Fruit fly (Drosophila melanogaster): Measurements from ENCODE around the gene CG31365.

CG31365 gene

dm6 chr3R:23119873-23120272 is 6.3 kb downstream of the CG31365 start:
- TF ChIP-seq Dll (optimal IDR thresholded peaks at IDR 0.05) (no peak), EcR (GFP tag; optimal IDR thresholded peaks at IDR 0.05) (no peak), psq (optimal IDR thresholded peaks at IDR 0.05) (no peak), pan (optimal IDR thresholded peaks at IDR 0.05) (no peak), CG8478 (optimal IDR thresholded peaks at IDR 0.05) (no peak), usp (GFP tag; optimal IDR thresholded peaks at IDR 0.05) (no peak)

dm6 chr3R:23117683-23118470 is 8.3 kb downstream of the CG31365 start, which contains the start of the genes Rassf and CenB1A:
Gene Rassf (minus strand): TSS chr3R:23117931.
Gene CenB1A (plus strand): TSS chr3R:23118400.
- TF ChIP-seq pan (optimal IDR thresholded peaks at IDR 0.05) (no peak), Dll (optimal IDR thresholded peaks at IDR 0.05) (no peak), CG8478 (optimal IDR thresholded peaks at IDR 0.05) (no peak), usp (GFP tag; optimal IDR thresholded peaks at IDR 0.05) (no peak), EcR (GFP tag; optimal IDR thresholded peaks at IDR 0.05) (no peak), psq (optimal IDR thresholded peaks at IDR 0.05) (no peak)

DNA sequence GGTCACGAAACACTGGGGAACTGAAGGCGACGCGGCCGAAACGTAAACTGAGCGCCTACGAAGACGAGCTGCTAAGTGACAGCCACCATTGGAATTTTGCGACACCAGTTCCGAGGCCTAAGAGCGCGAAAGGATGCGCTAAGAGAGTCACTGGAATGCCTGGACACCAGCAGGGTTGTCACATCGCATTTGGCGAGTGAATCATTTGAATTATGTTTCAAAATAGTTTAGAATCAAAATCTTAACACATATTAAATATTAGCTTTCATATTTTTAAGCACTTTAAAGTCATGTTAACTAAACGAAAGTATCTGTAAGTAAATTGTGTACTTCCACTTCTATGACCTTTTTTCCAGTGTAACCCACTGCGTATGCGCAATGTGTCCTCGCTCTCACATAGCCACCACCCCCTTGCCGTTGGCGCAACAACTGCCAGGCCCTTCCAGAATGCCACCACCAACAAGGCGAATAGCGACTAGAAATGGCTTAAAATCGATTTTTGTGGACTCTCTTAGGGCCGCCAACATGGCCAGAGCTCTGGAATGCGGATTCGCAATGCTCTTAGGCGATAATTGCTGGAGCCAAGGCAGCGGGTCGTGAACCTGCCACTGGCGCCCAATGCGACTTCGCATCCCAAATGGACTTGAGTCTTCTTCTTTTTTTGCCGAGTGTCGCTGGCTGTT is 13.4 kb downstream of the CG31365 start, which contains the start of gene Cow:
Gene Cow (minus strand): TSS at position 51 of the 683 bp plus-strand sequence.
- TF ChIP-seq Dll (optimal IDR thresholded peaks at IDR 0.05) (no peak), CG8478 (optimal IDR thresholded peaks at IDR 0.05) (no peak), EcR (GFP tag; optimal IDR thresholded peaks at IDR 0.05) (no peak), usp (GFP tag; optimal IDR thresholded peaks at IDR 0.05) (no peak), pan (optimal IDR thresholded peaks at IDR 0.05) (no peak), psq (optimal IDR thresholded peaks at IDR 0.05) (no peak)

DNA sequence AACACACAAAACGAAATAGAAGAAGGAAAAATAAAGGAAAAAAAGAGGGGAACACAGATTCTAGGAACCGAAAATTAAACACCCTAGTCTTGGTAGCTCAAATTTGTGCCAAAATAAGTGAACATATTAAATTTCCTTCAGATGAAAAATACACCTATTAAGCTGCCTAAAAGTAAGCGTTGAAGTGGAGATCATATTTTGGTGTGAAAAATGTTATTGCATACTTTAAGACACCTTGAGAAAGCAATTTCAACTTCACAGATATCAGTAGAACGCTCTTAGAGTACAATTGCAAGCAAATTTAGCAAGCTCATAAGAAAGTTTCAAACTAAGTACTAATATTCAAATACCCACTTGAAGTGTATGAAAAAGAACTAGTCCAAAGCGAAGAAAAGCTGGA is 15.5 kb downstream of the CG31365 start:
- TF ChIP-seq CG8478 (optimal IDR thresholded peaks at IDR 0.05) (no peak), usp (GFP tag; optimal IDR thresholded peaks at IDR 0.05) (no peak), EcR (GFP tag; optimal IDR thresholded peaks at IDR 0.05) (no peak), Dll (optimal IDR thresholded peaks at IDR 0.05) (no peak), psq (optimal IDR thresholded peaks at IDR 0.05) (no peak), pan (optimal IDR thresholded peaks at IDR 0.05) (no peak)

DNA sequence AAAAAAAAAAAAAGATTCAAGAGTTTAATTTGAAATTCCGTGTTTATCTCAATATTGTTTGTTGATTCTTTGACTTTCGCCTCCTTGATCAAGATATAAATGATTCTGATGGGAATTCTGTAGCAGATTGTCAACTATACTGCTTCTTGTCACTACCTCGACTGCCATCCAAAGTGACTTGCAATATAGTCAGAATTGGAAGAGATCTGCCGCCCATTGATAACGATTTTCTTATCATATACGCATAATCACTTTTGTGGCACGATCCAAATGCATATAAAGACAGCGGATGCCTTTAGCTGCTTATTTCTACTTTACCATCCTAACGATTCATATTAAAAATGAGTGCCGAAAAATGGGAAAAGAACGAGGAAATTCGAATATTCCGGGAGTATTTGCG is 27.0 kb downstream of the CG31365 start, which contains the start of gene CG6738:
Gene CG6738 (plus strand): TSS at position 301 of the 400 bp plus-strand sequence.
- TF ChIP-seq psq (optimal IDR thresholded peaks at IDR 0.05) (no peak), pan (optimal IDR thresholded peaks at IDR 0.05) (no peak), EcR (GFP tag; optimal IDR thresholded peaks at IDR 0.05) (no peak), usp (GFP tag; optimal IDR thresholded peaks at IDR 0.05) (no peak), Dll (optimal IDR thresholded peaks at IDR 0.05) (no peak), CG8478 (optimal IDR thresholded peaks at IDR 0.05) (no peak)

DNA sequence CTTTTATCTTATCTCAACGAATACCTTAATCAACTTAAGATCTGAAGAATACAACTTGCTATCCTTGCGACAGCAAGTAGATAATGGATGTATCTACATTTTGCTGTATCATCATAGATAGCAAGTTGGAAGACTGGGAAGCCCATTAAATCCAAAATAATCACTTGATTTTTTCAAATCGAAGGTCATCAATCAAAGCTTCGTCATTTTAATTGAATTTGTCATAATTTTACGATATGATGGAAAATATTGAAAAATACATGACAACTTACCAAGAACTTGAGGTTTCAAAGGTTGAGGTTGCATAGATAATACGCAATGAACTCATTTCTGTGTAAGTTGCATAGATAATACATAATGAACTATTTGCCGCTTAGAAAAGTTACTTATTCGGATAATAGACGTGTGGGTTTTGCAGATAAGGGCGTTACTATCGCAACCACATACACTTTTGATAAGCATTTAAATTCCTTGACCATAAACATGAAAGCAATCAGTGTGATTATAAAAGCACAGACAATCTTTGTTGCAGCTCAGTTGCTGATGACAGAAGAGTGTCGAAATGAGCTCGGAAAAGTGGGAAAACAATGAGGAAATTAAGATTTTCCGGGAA is 28.9 kb downstream of the CG31365 start, which contains the start of gene CG6733:
Gene CG6733 (plus strand): TSS at position 532 of the 613 bp plus-strand sequence.
- TF ChIP-seq psq (optimal IDR thresholded peaks at IDR 0.05) (no peak), pan (optimal IDR thresholded peaks at IDR 0.05) (no peak)

- TF ChIP-seq pan (optimal IDR thresholded peaks at IDR 0.05) (no peak), usp (GFP tag; optimal IDR thresholded peaks at IDR 0.05) (no peak), CG8478 (optimal IDR thresholded peaks at IDR 0.05) (no peak), EcR (GFP tag; optimal IDR thresholded peaks at IDR 0.05) (no peak), Dll (optimal IDR thresholded peaks at IDR 0.05) (no peak), psq (optimal IDR thresholded peaks at IDR 0.05) (no peak)
These were observed 30.9 kb downstream of the CG31365 start, which contains the start of gene CG17109 for dm6 chr3R:23095346-23095745. Gene CG17109 (plus strand): TSS chr3R:23095690.

DNA sequence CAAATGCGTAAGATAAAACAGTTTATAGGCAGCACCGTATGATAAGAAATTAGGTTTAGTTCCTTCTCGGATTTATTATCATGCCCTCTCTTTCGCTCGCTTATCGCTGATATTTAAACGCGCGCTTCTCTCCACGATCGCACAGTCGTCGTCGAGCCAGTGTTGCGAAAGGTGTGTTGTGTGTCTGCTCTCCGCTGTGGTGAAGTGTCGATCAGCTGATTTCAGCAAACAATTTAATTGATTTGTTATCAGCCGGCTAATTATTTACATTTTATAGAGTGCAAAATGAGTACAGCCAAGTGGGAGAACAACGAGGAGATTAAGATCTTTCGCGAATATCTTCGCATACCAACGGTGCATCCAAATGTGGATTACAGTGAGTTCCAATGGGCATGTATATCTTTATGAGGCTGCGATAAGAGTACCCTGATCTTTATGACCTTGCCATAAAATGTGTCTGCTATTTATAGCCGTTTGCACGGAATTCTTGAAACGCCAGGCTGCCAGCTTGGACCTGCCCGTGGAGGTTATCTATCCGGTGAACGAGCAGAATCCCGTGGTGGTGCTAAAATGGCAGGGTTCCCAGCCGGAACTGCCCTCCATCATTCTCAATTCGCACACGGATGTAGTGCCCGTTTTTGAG is 34.5 kb downstream of the CG31365 start, which contains the start of the genes CG17110 and CG6726:
Gene CG17110 (plus strand): TSS at position 139 of the 643 bp plus-strand sequence.
Gene CG6726 (plus strand): TSS at position 139 of the 643 bp plus-strand sequence.
- TF ChIP-seq psq (optimal IDR thresholded peaks at IDR 0.05) (no peak), EcR (GFP tag; optimal IDR thresholded peaks at IDR 0.05) (no peak), Dll (optimal IDR thresholded peaks at IDR 0.05) (no peak), usp (GFP tag; optimal IDR thresholded peaks at IDR 0.05) (no peak), pan (optimal IDR thresholded peaks at IDR 0.05) (no peak), CG8478 (optimal IDR thresholded peaks at IDR 0.05) (no peak)

DNA sequence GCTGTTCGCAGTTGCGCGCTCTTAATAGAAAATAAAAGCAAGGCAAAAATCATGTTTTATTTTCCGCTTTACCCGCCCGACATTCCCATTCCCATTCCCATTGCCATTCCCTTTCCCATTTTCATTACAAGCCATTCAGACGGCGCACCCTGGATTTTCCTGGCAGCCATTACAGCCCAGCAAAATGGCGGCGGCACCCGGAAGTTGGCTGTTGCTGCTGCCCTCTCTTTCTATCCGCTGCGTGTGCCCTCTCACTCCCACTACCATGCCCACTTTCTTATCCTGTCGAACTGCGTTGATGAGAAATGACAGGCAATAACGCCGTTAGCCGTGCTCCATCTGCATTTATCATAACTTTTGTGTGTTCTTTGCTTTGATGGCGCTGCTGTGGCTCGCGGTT is 38.0 kb downstream of the CG31365 start:
- TF ChIP-seq Dll (optimal IDR thresholded peaks at IDR 0.05): no peak
- TF ChIP-seq EcR (GFP tag; optimal IDR thresholded peaks at IDR 0.05): no peak
- no peak for TF ChIP-seq psq (optimal IDR thresholded peaks at IDR 0.05)
- TF ChIP-seq usp (GFP tag; optimal IDR thresholded peaks at IDR 0.05): no peak
- no peak for TF ChIP-seq pan (optimal IDR thresholded peaks at IDR 0.05)
- TF ChIP-seq CG8478 (optimal IDR thresholded peaks at IDR 0.05): no peak

DNA sequence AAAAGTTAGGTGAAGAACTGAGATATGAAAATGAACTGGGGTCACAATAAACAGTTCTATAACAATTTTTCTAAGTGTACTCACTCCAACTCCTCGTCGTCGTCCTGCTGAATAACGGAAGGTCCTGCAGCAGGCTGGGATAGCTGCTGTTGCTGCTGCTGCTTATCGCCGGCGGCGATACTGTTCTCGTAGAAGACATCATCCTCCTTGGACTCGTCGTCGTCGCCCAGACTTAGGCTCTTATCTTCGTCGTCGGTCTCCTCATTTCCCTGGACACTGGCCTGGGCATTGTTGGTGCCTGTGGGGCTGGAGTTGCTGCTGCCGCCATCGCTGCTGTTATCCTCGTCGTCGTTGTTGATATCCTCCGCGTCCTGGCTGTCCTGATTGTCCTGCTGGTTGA is 45.0 kb downstream of the CG31365 start:
- no peak for TF ChIP-seq usp (GFP tag; optimal IDR thresholded peaks at IDR 0.05)
- TF ChIP-seq pan (optimal IDR thresholded peaks at IDR 0.05): no peak
- TF ChIP-seq Dll (optimal IDR thresholded peaks at IDR 0.05): no peak
- no peak for TF ChIP-seq psq (optimal IDR thresholded peaks at IDR 0.05)

DNA sequence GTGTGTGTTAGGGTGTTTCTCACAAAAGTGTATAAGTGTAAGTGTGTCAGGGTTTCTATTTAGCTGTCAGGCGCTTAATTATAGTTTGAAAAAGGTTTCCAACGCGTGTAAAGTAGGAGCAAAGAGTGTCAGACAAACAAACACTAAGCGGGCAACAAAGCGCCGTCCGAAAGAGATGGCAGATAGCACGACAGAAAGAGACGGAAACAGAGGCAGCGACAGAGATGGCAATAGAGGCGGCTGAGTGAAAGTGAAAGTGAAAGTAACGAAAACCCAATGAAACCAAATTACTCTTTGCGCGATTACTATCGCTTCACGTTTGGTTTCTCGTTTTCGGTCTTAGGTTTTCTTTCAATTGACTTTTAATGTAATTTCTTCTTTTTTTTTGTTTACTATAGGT is 51.7 kb downstream of the CG31365 start:
- TF ChIP-seq pan (optimal IDR thresholded peaks at IDR 0.05) (no peak), Dll (optimal IDR thresholded peaks at IDR 0.05) (no peak), CG8478 (optimal IDR thresholded peaks at IDR 0.05) (no peak), EcR (GFP tag; optimal IDR thresholded peaks at IDR 0.05) (no peak), psq (optimal IDR thresholded peaks at IDR 0.05) (no peak)
